Fruit fly (Drosophila melanogaster): ENCODE results near the gene Galk.

Galk gene

DNA sequence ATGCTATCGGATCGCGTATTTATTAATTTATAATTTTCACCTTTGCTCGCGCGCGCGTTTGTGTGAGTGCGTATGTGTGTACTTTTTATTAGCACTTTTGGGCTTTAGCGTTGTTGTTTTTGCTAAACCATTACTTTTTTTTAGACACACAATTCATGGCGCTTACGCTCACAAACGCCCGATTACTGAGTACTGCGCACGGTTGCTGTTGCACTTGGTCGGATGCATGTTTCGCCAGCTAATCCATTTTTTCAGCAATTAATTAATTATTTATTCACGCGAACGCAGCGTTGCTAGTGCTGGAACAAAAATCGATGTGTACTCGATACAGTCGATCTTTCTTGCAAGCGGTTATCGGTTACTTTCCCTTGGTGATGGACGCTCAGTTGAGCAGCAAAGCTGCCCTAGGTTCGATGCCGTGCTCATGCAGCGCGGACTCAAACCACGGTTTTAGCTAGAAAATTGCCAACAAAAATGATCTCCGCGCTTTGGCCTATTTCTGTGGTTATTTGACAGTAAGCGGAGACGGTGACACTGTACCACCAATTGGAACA lies 11.9 kb upstream of the Galk start, which contains the start of the genes smg and CG5087 (continued):
- TF ChIP-seq ash1 (GFP tag; optimal IDR thresholded peaks at IDR 0.05) (peak; percentile 24), Pdp1 (GFP tag; optimal IDR thresholded peaks at IDR 0.05) (peak in 1 of 2 experiments; percentile 67), CG10267 (tag; optimal IDR thresholded peaks at IDR 0.05) (peak; percentile 78), CG1792 (GFP tag; optimal IDR thresholded peaks at IDR 0.05) (peak; percentile 9), ranshi (GFP tag; IDR thresholded peaks at IDR 0.05) (0 out of 2 replicates have a peak, but pooled peaks have one; percentile 27), GATAe (GFP tag; conservative IDR thresholded peaks at IDR 0.05) (no peak), CG8478 (optimal IDR thresholded peaks at IDR 0.05) (peak; percentile 35), ewg (GFP tag; optimal IDR thresholded peaks at IDR 0.05) (peak; percentile 65), lola (GFP tag; optimal IDR thresholded peaks at IDR 0.05) (no peak), chn (GFP tag; optimal IDR thresholded peaks at IDR 0.05) (peak; percentile 36), vnd (GFP tag; IDR thresholded peaks at IDR 0.05; ENCODE audit: partially characterized antibody) (peak; percentile 30; the same call in 1 of the 3 replicates), ind (GFP tag; optimal IDR thresholded peaks at IDR 0.05) (peak; percentile 17), p53 (GFP tag; optimal IDR thresholded peaks at IDR 0.05) (peak; percentile 66), Stat92E (GFP tag; optimal IDR thresholded peaks at IDR 0.05) (peak in 1 of 3 experiments; percentile 52), Atf-2 (GFP tag; optimal IDR thresholded peaks at IDR 0.05) (peak; percentile 18), CG12769 (tag; optimal IDR thresholded peaks at IDR 0.05) (peak; percentile 76), zen2 (GFP tag; IDR thresholded peaks at IDR 0.05; ENCODE audit: partially characterized antibody) (no peak), ato (GFP tag; IDR thresholded peaks at IDR 0.05; ENCODE audit: partially characterized antibody) (peak; percentile 59), Hsf (GFP tag; optimal IDR thresholded peaks at IDR 0.05) (peak; percentile 19), prd (optimal IDR thresholded peaks at IDR 0.05) (no peak), prd (GFP tag; IDR thresholded peaks at IDR 0.05) (peak; percentile 43; the same call in 2 of the 3 replicates), CG11247 (GFP tag; IDR thresholded peaks at IDR 0.05) (peak; percentile 36; the same call in 1 of the 2 replicates), kah (GFP tag; optimal IDR thresholded peaks at IDR 0.05) (no peak), CG7963 (GFP tag; IDR thresholded peaks at IDR 0.05; ENCODE audit: partially characterized antibody) (peak; percentile 42; the same call in 2 of the 3 replicates), Nf-YC (tag; optimal IDR thresholded peaks at IDR 0.05) (peak; percentile 58), Chrac-16 (GFP tag; optimal IDR thresholded peaks at IDR 0.05) (peak; percentile 7), CG3726 (GFP tag; IDR thresholded peaks at IDR 0.05) (no peak), CG1832 (GFP tag; optimal IDR thresholded peaks at IDR 0.05) (no peak), CG6791 (GFP tag; IDR thresholded peaks at IDR 0.05; ENCODE audit: partially characterized antibody) (peak; percentile 85), sens (GFP tag) (peak; percentile 85), CG7271 (tag; optimal IDR thresholded peaks at IDR 0.05) (no peak), fu2 (GFP tag; optimal IDR thresholded peaks at IDR 0.05) (peak; percentile 47), CG12155 (GFP tag; optimal IDR thresholded peaks at IDR 0.05) (peak; percentile 44), CG11723 (GFP tag; optimal IDR thresholded peaks at IDR 0.05) (no peak), danr (GFP tag; IDR thresholded peaks at IDR 0.05) (no peak), pb (GFP tag; optimal IDR thresholded peaks at IDR 0.05) (no peak), CG8944 (GFP tag; optimal IDR thresholded peaks at IDR 0.05) (peak; percentile 45), CG6813 (GFP tag; optimal IDR thresholded peaks at IDR 0.05) (no peak), az2 (GFP tag; optimal IDR thresholded peaks at IDR 0.05) (peak; percentile 14), CG32532 (GFP tag; IDR thresholded peaks at IDR 0.05) (peak; percentile 45), dpn (GFP tag; optimal IDR thresholded peaks at IDR 0.05) (peak; percentile 49 to 73), CTCF (GFP tag; optimal IDR thresholded peaks at IDR 0.05) (peak; percentile 71), CG9609 (GFP tag; optimal IDR thresholded peaks at IDR 0.05) (peak; percentile 13), CG18262 (tag; optimal IDR thresholded peaks at IDR 0.05) (peak; percentile 25), E2f2 (GFP tag; IDR thresholded peaks at IDR 0.05) (peak; percentile 46), CG4282 (GFP tag; optimal IDR thresholded peaks at IDR 0.05) (peak; percentile 47), Hmr (GFP tag; optimal IDR thresholded peaks at IDR 0.05) (peak; percentile 89), Rfx (GFP tag; IDR thresholded peaks at IDR 0.05) (peak; percentile 77), HLH4C (GFP tag; IDR thresholded peaks at IDR 0.05; ENCODE audit: partially characterized antibody) (peak; percentile 68), CG3281 (GFP tag; optimal IDR thresholded peaks at IDR 0.05) (peak; percentile 3)
